Fruit fly (Drosophila melanogaster) whole organism, embryonic: ENCODE results near the gene neb.

Experiments
- Atf-2 ChIP-seq: fragments of 200-800 bp; sonication (Bioruptor generic); optimal IDR thresholded peaks from 2 replicates; lab custom pipeline; 2016; ENCODE audit warnings: missing biosample characterization, missing genetic modification characterization
- CG10366 ChIP-seq: fragments of 200-800 bp; sonication (Bioruptor generic); IDR thresholded peaks from 2 replicates; pipeline ENCODE4 v1.3.6; 2022; ENCODE audit warnings: missing biosample characterization, missing genetic modification characterization
- CG12391 ChIP-seq: fragments of 200-800 bp; sonication (Bioruptor generic); optimal IDR thresholded peaks from 3 replicates; lab custom pipeline; 2018; ENCODE audit warnings: missing biosample characterization, mild to moderate bottlenecking, missing genetic modification characterization, moderate library complexity
- CG14710 ChIP-seq: fragments of 200-800 bp; sonication (Bioruptor generic); optimal IDR thresholded peaks from 3 replicates; lab custom pipeline; 2019; ENCODE audit warnings: missing biosample characterization, mild to moderate bottlenecking, missing genetic modification characterization, moderate library complexity
- CG15269 ChIP-seq: fragments of 200-800 bp; sonication (Bioruptor generic); optimal IDR thresholded peaks from 2 replicates; lab custom pipeline; 2018; ENCODE audit warnings: missing biosample characterization, mild to moderate bottlenecking, missing genetic modification characterization, moderate library complexity
- CG15601 ChIP-seq: fragments of 200-800 bp; sonication (Bioruptor generic); optimal IDR thresholded peaks from 3 replicates; lab custom pipeline; 2019; ENCODE audit warnings: missing biosample characterization, mild to moderate bottlenecking, missing genetic modification characterization, moderate library complexity
- CG1647 ChIP-seq: fragments of 200-800 bp; sonication (Bioruptor generic); optimal IDR thresholded peaks from 3 replicates; lab custom pipeline; 2016; ENCODE audit warnings: missing biosample characterization, missing genetic modification characterization
- CG16813 ChIP-seq: fragments of 200-800 bp; sonication (Bioruptor generic); IDR thresholded peaks from 3 replicates; pipeline ENCODE4 v1.3.6; 2022; ENCODE audit warnings: missing biosample characterization, missing genetic modification characterization; ENCODE audit not compliant: partially characterized antibody
- CG18262 ChIP-seq: fragments of 200-800 bp; optimal IDR thresholded peaks from 3 replicates; lab custom pipeline; 2019; ENCODE audit warnings: missing biosample characterization, mild to moderate bottlenecking, missing genetic modification characterization, moderate library complexity
- CG6689 ChIP-seq: fragments of 200-800 bp; sonication (Bioruptor generic); IDR thresholded peaks from 2 replicates; pipeline ENCODE4 v1.3.6; 2022; ENCODE audit warnings: missing biosample characterization, missing genetic modification characterization
- CG7786 ChIP-seq: fragments of 200-800 bp; sonication (Bioruptor generic); optimal IDR thresholded peaks from 2 replicates; lab custom pipeline; 2016; ENCODE audit warnings: missing biosample characterization, missing genetic modification characterization
- CG8388 ChIP-seq: fragments of 200-800 bp; sonication (Bioruptor generic); optimal IDR thresholded peaks from 2 replicates; lab custom pipeline; 2019; ENCODE audit warnings: missing biosample characterization, mild to moderate bottlenecking, missing genetic modification characterization, moderate library complexity
- CG9215 ChIP-seq: fragments of 200-800 bp; sonication (Bioruptor generic); IDR thresholded peaks from 2 replicates; pipeline ENCODE4 v1.3.6; 2022; ENCODE audit warnings: missing biosample characterization, missing genetic modification characterization
- CG9932 ChIP-seq: fragments of 200-800 bp; sonication (Bioruptor generic); IDR thresholded peaks from 2 replicates; pipeline ENCODE4 v1.3.6; 2022; ENCODE audit warnings: missing biosample characterization, missing genetic modification characterization
- CkIIα-i1 ChIP-seq: fragments of 200-800 bp; sonication (Bioruptor generic); IDR thresholded peaks from 2 replicates; pipeline ENCODE4 v1.3.6; 2022; ENCODE audit warnings: missing biosample characterization, missing genetic modification characterization
- D19A ChIP-seq: fragments of 200-800 bp; optimal IDR thresholded peaks from 3 replicates; lab custom pipeline; 2019; ENCODE audit warnings: missing biosample characterization, mild to moderate bottlenecking, missing genetic modification characterization, moderate library complexity
- Dfd ChIP-seq, 2 experiments: fragments of >200 bp; optimal IDR thresholded peaks; 2 replicates each; lab custom pipeline; 2017; ENCODE audit warnings: missing biosample characterization in 2 of 2, missing genetic modification characterization in 2 of 2
- Dp ChIP-seq: fragments of 200-800 bp; sonication (Bioruptor generic); optimal IDR thresholded peaks from 2 replicates; lab custom pipeline; 2018; ENCODE audit warnings: missing biosample characterization, mild to moderate bottlenecking, missing genetic modification characterization, moderate library complexity
- GATAe ChIP-seq: fragments of 200-800 bp; sonication (Bioruptor generic); conservative IDR thresholded peaks from 2 replicates; pipeline ENCODE4 v1.3.6; 2022; ENCODE audit warnings: missing biosample characterization, missing genetic modification characterization
- Hr39 ChIP-seq: fragments of >200 bp; optimal IDR thresholded peaks from 2 replicates; lab custom pipeline; 2017
- Max ChIP-seq: fragments of 200-800 bp; sonication (Bioruptor generic); optimal IDR thresholded peaks from 2 replicates; lab custom pipeline; 2016; ENCODE audit warnings: missing biosample characterization, mild to moderate bottlenecking, missing genetic modification characterization
- Oaz ChIP-seq: fragments of 200-800 bp; sonication (Bioruptor generic); IDR thresholded peaks from 2 replicates; pipeline ENCODE4 v1.3.6; 2022; ENCODE audit warnings: missing biosample characterization, missing genetic modification characterization
- Sox102F ChIP-seq: fragments of 200-800 bp; sonication (Bioruptor generic); optimal IDR thresholded peaks from 2 replicates; lab custom pipeline; 2018; ENCODE audit warnings: missing biosample characterization, mild to moderate bottlenecking, missing genetic modification characterization, moderate library complexity
- Taf1 ChIP-seq: fragments of 200-800 bp; sonication (Bioruptor generic); IDR thresholded peaks from 2 replicates; pipeline ENCODE4 v1.3.6; 2022; ENCODE audit warnings: missing biosample characterization, missing genetic modification characterization
- Tbp ChIP-seq: fragments of >200 bp; optimal IDR thresholded peaks from 2 replicates; lab custom pipeline; 2018; ENCODE audit warnings: missing biosample characterization, missing genetic modification characterization
- Xbp1 ChIP-seq: fragments of 200-800 bp; sonication (Bioruptor generic); optimal IDR thresholded peaks from 3 replicates; lab custom pipeline; 2016; ENCODE audit warnings: missing biosample characterization, mild to moderate bottlenecking, missing genetic modification characterization
- amos ChIP-seq: fragments of 200-800 bp; sonication (Bioruptor generic); IDR thresholded peaks from 2 replicates; pipeline ENCODE4 v1.3.6; 2022; ENCODE audit warnings: missing biosample characterization, missing genetic modification characterization; ENCODE audit not compliant: partially characterized antibody
- ato ChIP-seq: fragments of 200-800 bp; sonication (Bioruptor generic); IDR thresholded peaks from 2 replicates; pipeline ENCODE4 v1.3.6; 2022; ENCODE audit warnings: missing biosample characterization, missing genetic modification characterization; ENCODE audit not compliant: partially characterized antibody
- croc ChIP-seq: fragments of 200-800 bp; sonication (Bioruptor generic); conservative IDR thresholded peaks from 3 replicates; pipeline ENCODE4 v1.3.6; 2022; ENCODE audit warnings: missing biosample characterization, missing genetic modification characterization
- crp ChIP-seq, 2 experiments: fragments of 200-800 bp; sonication (Bioruptor generic); optimal IDR thresholded peaks; 2 replicates in 1 of 2; 3 replicates in 1 of 2; lab custom pipeline; 2017; ENCODE audit warnings: missing biosample characterization in 2 of 2, missing genetic modification characterization in 2 of 2, mild to moderate bottlenecking in 1 of 2, moderate library complexity in 1 of 2
- danr ChIP-seq: fragments of 200-800 bp; sonication (Bioruptor generic); IDR thresholded peaks from 2 replicates; pipeline ENCODE4 v1.3.6; 2022; ENCODE audit warnings: missing biosample characterization, missing genetic modification characterization
- dmrt99B ChIP-seq: fragments of 200-800 bp; sonication (Bioruptor generic); optimal IDR thresholded peaks from 2 replicates; lab custom pipeline; 2018; ENCODE audit warnings: missing biosample characterization, mild to moderate bottlenecking, missing genetic modification characterization, moderate library complexity
- exex ChIP-seq: fragments of 200-800 bp; sonication (Bioruptor generic); optimal IDR thresholded peaks from 4 replicates; lab custom pipeline; 2018; ENCODE audit warnings: missing biosample characterization, mild to moderate bottlenecking, missing genetic modification characterization, moderate library complexity
- gfzf ChIP-seq: fragments of 200-800 bp; sonication (Bioruptor generic); optimal IDR thresholded peaks from 2 replicates; lab custom pipeline; 2016; ENCODE audit warnings: missing biosample characterization, mild to moderate bottlenecking, missing genetic modification characterization, moderate library complexity
- grn ChIP-seq: fragments of 200-800 bp; sonication (Bioruptor generic); optimal IDR thresholded peaks from 3 replicates; lab custom pipeline; 2017; ENCODE audit warnings: missing biosample characterization, missing genetic modification characterization
- luna ChIP-seq: fragments of 200-800 bp; sonication (Bioruptor generic); optimal IDR thresholded peaks from 2 replicates; lab custom pipeline; 2016; ENCODE audit warnings: missing biosample characterization, missing genetic modification characterization
- nau ChIP-seq: fragments of 200-800 bp; sonication (Bioruptor generic); optimal IDR thresholded peaks from 3 replicates; lab custom pipeline; 2017; ENCODE audit warnings: missing biosample characterization, mild to moderate bottlenecking, missing genetic modification characterization, missing genetic modification reagents
- nmo ChIP-seq: fragments of 200-800 bp; sonication (Bioruptor generic); optimal IDR thresholded peaks from 2 replicates; lab custom pipeline; 2018; ENCODE audit warnings: missing biosample characterization, mild to moderate bottlenecking, missing genetic modification characterization, moderate library complexity
- onecut ChIP-seq: fragments of 200-800 bp; sonication (Bioruptor generic); IDR thresholded peaks from 2 replicates; pipeline ENCODE4 v1.3.6; 2022; ENCODE audit warnings: missing biosample characterization, missing genetic modification characterization
- pho ChIP-seq: fragments of 200-800 bp; sonication (Bioruptor generic); optimal IDR thresholded peaks from 2 replicates; lab custom pipeline; 2016; ENCODE audit warnings: missing biosample characterization, missing genetic modification characterization
- pnt ChIP-seq: fragments of 200-800 bp; sonication (Bioruptor generic); optimal IDR thresholded peaks from 3 replicates; lab custom pipeline; 2016; ENCODE audit warnings: missing biosample characterization, missing genetic modification characterization
- salm ChIP-seq: fragments of 200-800 bp; sonication (Bioruptor generic); optimal IDR thresholded peaks from 2 replicates; lab custom pipeline; 2018; ENCODE audit warnings: missing biosample characterization, mild to moderate bottlenecking, missing genetic modification characterization
- sna ChIP-seq: fragments of 200-800 bp; sonication (Bioruptor generic); IDR thresholded peaks from 2 replicates; pipeline ENCODE4 v1.3.6; 2022; ENCODE audit warnings: missing biosample characterization, missing genetic modification characterization; ENCODE audit not compliant: partially characterized antibody
- sr ChIP-seq: fragments of 200-800 bp; sonication (Bioruptor generic); IDR thresholded peaks from 3 replicates; pipeline ENCODE4 v1.3.6; 2022; ENCODE audit warnings: missing biosample characterization, missing genetic modification characterization
- sug ChIP-seq: fragments of 200-800 bp; optimal IDR thresholded peaks from 2 replicates; lab custom pipeline; 2019; ENCODE audit warnings: missing biosample characterization, mild to moderate bottlenecking, missing genetic modification characterization, moderate library complexity
- tll ChIP-seq, 2 experiments: fragments of 200-800 bp in 1 of 2; fragments of >200 bp in 1 of 2; sonication (Bioruptor generic) in 1 of 2; optimal IDR thresholded peaks; 2 replicates each; lab custom pipeline; 2017 to 2019; ENCODE audit warnings: missing biosample characterization in 2 of 2, missing genetic modification characterization in 2 of 2, mild to moderate bottlenecking in 1 of 2, moderate library complexity in 1 of 2
- ttk ChIP-seq: fragments of 200-800 bp; sonication (Bioruptor generic); IDR thresholded peaks from 2 replicates; pipeline ENCODE4 v2.1.2; 2022; ENCODE audit warnings: missing biosample characterization, missing genetic modification characterization
- wor ChIP-seq: fragments of 200-800 bp; sonication (Bioruptor generic); IDR thresholded peaks from 2 replicates; pipeline ENCODE4 v1.3.6; 2022; ENCODE audit warnings: missing biosample characterization, missing genetic modification characterization
- zfh1 ChIP-seq: fragments of 200-800 bp; sonication (Bioruptor generic); IDR thresholded peaks from 3 replicates; pipeline ENCODE4 v1.3.6; 2022; ENCODE audit warnings: missing biosample characterization, missing genetic modification characterization

Gene neb

DNA sequence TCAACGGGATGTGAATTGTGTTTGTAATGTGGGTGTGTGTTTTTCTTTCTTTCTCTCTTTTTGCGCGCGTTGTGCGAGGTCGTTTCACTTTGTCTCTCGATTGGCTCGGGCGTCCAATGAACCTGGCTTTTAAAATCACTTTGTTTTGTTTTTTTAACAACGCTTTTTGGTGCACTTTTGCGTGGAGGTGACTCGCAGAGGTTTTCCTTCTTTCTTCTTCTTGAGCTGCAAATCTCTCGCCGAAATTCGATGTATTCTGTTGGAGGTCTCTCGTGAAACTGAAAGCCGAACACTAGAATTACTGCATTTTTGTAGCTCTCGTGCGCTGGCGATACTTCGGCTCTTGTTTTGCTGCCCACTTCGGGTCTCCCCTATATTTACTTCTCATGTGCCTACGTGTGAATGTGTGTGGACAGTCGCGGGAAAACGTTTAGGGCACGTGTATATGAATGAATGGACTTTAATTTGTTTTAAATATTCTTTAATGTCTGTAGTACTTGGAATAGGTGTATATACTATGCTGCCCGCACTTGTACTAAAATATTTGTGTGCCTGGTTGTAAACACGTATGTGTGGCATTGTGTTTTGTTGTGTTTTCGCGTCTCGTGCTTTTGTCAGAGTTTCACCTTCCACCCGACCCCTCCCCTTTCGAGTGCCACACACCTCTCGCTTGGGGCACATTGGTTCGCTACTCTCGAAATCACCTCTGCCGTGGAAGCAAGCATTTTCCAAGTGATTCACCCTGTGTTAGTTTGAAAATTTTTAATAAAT is 9.4 kb downstream of the neb start, which contains the start of gene fok (continued):
- TF ChIP-seq onecut (GFP tag; lab: Robert Waterston, UW) (peak; percentile 93), amos (GFP tag; lab: Robert Waterston, UW) (peak; percentile 23; the same call in 1 of the 2 replicates), CG6689 (GFP tag; lab: Robert Waterston, UW) (peak; percentile 96), Hr39 (lab: Kevin White, UChicago) (no peak), salm (peak; percentile 97), crp (GFP tag; optimal IDR thresholded peaks at IDR 0.05; lab: Kevin White, UChicago) (peak in 1 of 2 experiments; percentile 67), Tbp (no peak), ato (GFP tag; lab: Robert Waterston, UW) (no peak), CG9215 (peak; percentile 95), zfh1 (GFP tag; lab: Robert Waterston, UW) (peak; percentile 98), sug (tag; lab: Kevin White, UChicago) (peak; percentile 98), CG10366 (peak; percentile 92), Dp (GFP tag; lab: Kevin White, UChicago) (peak; percentile 26), CG12391 (tag; lab: Kevin White, UChicago) (peak; percentile 98), pho (GFP tag; lab: Kevin White, UChicago) (peak; percentile 96), luna (GFP tag; lab: Kevin White, UChicago) (peak; percentile 53), Taf1 (GFP tag; lab: Robert Waterston, UW) (peak; percentile 90), CG16813 (peak; percentile 44; the same call in 1 of the 3 replicates), Dfd (GFP tag; optimal IDR thresholded peaks at IDR 0.05; lab: Kevin White, UChicago) (no peak), CG7786 (GFP tag; lab: Kevin White, UChicago) (peak; percentile 96), CG15601 (tag; lab: Kevin White, UChicago) (peak; percentile 95), sr (GFP tag; lab: Robert Waterston, UW) (peak; percentile 88), ttk (GFP tag; lab: Robert Waterston, UW) (peak; percentile 91), Oaz (GFP tag; lab: Robert Waterston, UW) (peak; percentile 92), CG18262 (tag; lab: Kevin White, UChicago) (peak; percentile 98), CG8388 (GFP tag; lab: Kevin White, UChicago) (peak; percentile 95), gfzf (GFP tag; lab: Kevin White, UChicago) (peak; percentile 6), CG9932 (peak; percentile 96), CkIIα-i1 (no peak), croc (GFP tag; lab: Robert Waterston, UW) (peak; percentile 92), GATAe (peak; percentile 83; the same call in 1 of the 2 replicates), tll (GFP tag; optimal IDR thresholded peaks at IDR 0.05; lab: Kevin White, UChicago) (peak in 1 of 2 experiments; percentile 23), nau (peak; percentile 97), nmo (GFP tag; lab: Kevin White, UChicago) (peak; percentile 97), CG14710 (peak; percentile 96), Atf-2 (peak; percentile 92), pnt (GFP tag; lab: Kevin White, UChicago) (peak; percentile 93), Max (peak; percentile 96), danr (GFP tag; lab: Robert Waterston, UW) (peak; percentile 89), CG1647 (GFP tag; lab: Kevin White, UChicago) (peak; percentile 89), CG15269 (tag; lab: Kevin White, UChicago) (peak; percentile 98), sna (GFP tag; lab: Robert Waterston, UW) (no peak), D19A (tag; lab: Kevin White, UChicago) (peak; percentile 95), wor (GFP tag; lab: Robert Waterston, UW) (peak; percentile 91), Sox102F (GFP tag; lab: Kevin White, UChicago) (peak; percentile 95), dmrt99B (tag; lab: Kevin White, UChicago) (peak; percentile 98), grn (GFP tag; lab: Kevin White, UChicago) (peak; percentile 91), exex (tag; lab: Kevin White, UChicago) (peak; percentile 93), Xbp1 (GFP tag; lab: Kevin White, UChicago) (peak; percentile 96)
